Fruit fly (Drosophila melanogaster): Measurements from ENCODE around the gene TTLL4B.

The TTLL4B gene

dm6 chr2L:3858118-3858517 is 4.3 kb upstream of the TTLL4B start (continued):
- TF ChIP-seq OdsH (GFP tag; optimal IDR thresholded peaks at IDR 0.05) (peak; percentile 38), brk (GFP tag; optimal IDR thresholded peaks at IDR 0.05) (no peak)

DNA sequence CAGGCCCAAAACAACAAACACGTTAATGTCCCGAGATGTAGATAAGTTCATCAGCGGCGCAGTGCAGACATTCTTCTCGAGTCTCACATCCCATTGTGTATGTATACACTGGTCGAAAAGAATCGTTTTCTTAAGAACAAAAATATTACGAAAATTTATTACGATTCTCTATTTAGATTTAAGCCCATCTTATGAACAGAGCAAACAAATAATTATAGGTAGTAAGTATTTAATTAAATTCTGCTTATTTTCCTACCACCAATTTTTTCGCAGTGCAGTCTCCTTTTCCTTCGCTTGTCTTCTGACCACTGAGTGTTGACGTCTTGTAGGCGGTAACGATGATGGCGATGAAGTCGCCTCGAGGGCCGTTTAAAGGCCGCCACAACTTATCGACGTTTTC is 1.1 kb upstream of the TTLL4B start:
- no peak for TF ChIP-seq Hr83 (GFP tag; optimal IDR thresholded peaks at IDR 0.05; ENCODE audit: poor library complexity, severe bottlenecking)
- TF ChIP-seq Jra (GFP tag; optimal IDR thresholded peaks at IDR 0.05): no peak
- no peak for TF ChIP-seq CG32264 (GFP tag; optimal IDR thresholded peaks at IDR 0.05)
- peak in 1 of 2 experiments; percentile 63 for TF ChIP-seq foxo (GFP tag; optimal IDR thresholded peaks at IDR 0.05)
- TF ChIP-seq h (GFP tag; optimal IDR thresholded peaks at IDR 0.05): peak; percentile 62
- peak; percentile 72 for TF ChIP-seq ey (GFP tag; optimal IDR thresholded peaks at IDR 0.05)
- TF ChIP-seq Rel (GFP tag; optimal IDR thresholded peaks at IDR 0.05): no peak
- peak; percentile 27 for TF ChIP-seq Rel (tag; optimal IDR thresholded peaks at IDR 0.05)
- no peak for TF ChIP-seq tai (GFP tag; optimal IDR thresholded peaks at IDR 0.05)
- TF ChIP-seq woc (GFP tag; optimal IDR thresholded peaks at IDR 0.05): peak; percentile 31
- TF ChIP-seq Hnf4 (GFP tag; optimal IDR thresholded peaks at IDR 0.05): no peak
- no peak for TF ChIP-seq CrebA (GFP tag; optimal IDR thresholded peaks at IDR 0.05; ENCODE audit: borderline replicate concordance)
- peak; percentile 76 for TF ChIP-seq Sp1 (GFP tag; optimal IDR thresholded peaks at IDR 0.05)
- no peak for TF ChIP-seq dmrt93B (GFP tag; optimal IDR thresholded peaks at IDR 0.05)
- TF ChIP-seq OdsH (GFP tag; optimal IDR thresholded peaks at IDR 0.05): peak; percentile 82
- peak; percentile 80 for TF ChIP-seq br (GFP tag; optimal IDR thresholded peaks at IDR 0.05)
- no peak for TF ChIP-seq Myc (optimal IDR thresholded peaks at IDR 0.05)
- no peak for TF ChIP-seq sage (GFP tag; optimal IDR thresholded peaks at IDR 0.05)
- TF ChIP-seq Vsx2 (GFP tag; optimal IDR thresholded peaks at IDR 0.05; ENCODE audit: partially characterized antibody): no peak
- no peak for TF ChIP-seq Dif (GFP tag; optimal IDR thresholded peaks at IDR 0.05; ENCODE audit: partially characterized antibody)
- no peak for TF ChIP-seq Hr78 (GFP tag; optimal IDR thresholded peaks at IDR 0.05)
- TF ChIP-seq psq (GFP tag; optimal IDR thresholded peaks at IDR 0.05): peak; percentile 74
- TF ChIP-seq Dfd (GFP tag; optimal IDR thresholded peaks at IDR 0.05): no peak
- no peak for TF ChIP-seq GATAd (GFP tag; optimal IDR thresholded peaks at IDR 0.05)
- peak; percentile 38 for TF ChIP-seq sv (GFP tag; optimal IDR thresholded peaks at IDR 0.05)
- peak; percentile 62 for TF ChIP-seq HLH106 (tag; optimal IDR thresholded peaks at IDR 0.05)
- TF ChIP-seq fru (GFP tag; optimal IDR thresholded peaks at IDR 0.05): no peak

DNA sequence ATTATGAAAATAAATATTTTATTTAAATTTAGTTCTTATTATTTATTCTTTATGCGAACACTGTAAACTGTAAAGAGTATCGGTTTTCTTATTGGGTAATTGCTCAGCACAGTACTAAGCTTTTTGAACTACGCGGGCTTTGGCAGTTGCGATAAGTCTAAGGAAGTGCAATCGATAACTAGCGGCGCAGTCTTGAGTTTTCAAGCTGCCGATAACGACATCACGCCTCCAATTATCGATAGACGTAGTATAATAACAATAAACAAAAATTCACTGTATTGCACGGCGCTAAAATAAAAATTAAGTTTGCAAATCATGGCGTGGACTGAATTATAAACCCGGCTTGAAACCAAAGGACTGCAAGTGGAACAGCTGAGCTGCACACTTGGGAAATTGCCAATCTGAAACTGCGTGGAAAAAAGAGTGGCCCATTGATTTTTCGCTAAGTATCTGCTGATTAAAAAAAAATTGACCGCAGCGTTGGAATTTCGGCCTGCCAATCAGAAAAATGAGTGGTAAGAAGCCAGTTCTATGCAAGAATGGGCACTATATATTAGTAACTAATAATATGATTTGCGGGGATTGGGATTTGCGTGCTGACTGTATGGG is 5.1 kb downstream of the TTLL4B start, which contains the start of gene Cep97:
Cep97 (plus strand) TSS at position 224 of the 609 bp plus-strand sequence.
- TF ChIP-seq h (GFP tag; optimal IDR thresholded peaks at IDR 0.05) (no peak), fru (GFP tag; optimal IDR thresholded peaks at IDR 0.05) (no peak), pan (optimal IDR thresholded peaks at IDR 0.05) (no peak), Hr83 (GFP tag; optimal IDR thresholded peaks at IDR 0.05; ENCODE audit: poor library complexity, severe bottlenecking) (no peak), Abd-B (GFP tag; optimal IDR thresholded peaks at IDR 0.05) (no peak), psq (GFP tag; optimal IDR thresholded peaks at IDR 0.05) (no peak)

dm6 chr2L:3872283-3872682 is 9.8 kb downstream of the TTLL4B start, which contains the start of gene CG31957:
Gene CG31957, minus strand, starts transcription at chr2L:3872458.
- TF ChIP-seq CG9705 (GFP tag; optimal IDR thresholded peaks at IDR 0.05): no peak
- TF ChIP-seq GATAd (GFP tag; optimal IDR thresholded peaks at IDR 0.05): no peak
- no peak for TF ChIP-seq woc (GFP tag; optimal IDR thresholded peaks at IDR 0.05)
- no peak for TF ChIP-seq brk (GFP tag; optimal IDR thresholded peaks at IDR 0.05)
- TF ChIP-seq N (GFP tag; optimal IDR thresholded peaks at IDR 0.05): no peak
- no peak for TF ChIP-seq dmrt93B (GFP tag; optimal IDR thresholded peaks at IDR 0.05)
- peak; percentile 36 for TF ChIP-seq psq (GFP tag; optimal IDR thresholded peaks at IDR 0.05)
- TF ChIP-seq jim (GFP tag; optimal IDR thresholded peaks at IDR 0.05): no peak
- peak; percentile 73 for TF ChIP-seq dsf (GFP tag; optimal IDR thresholded peaks at IDR 0.05; ENCODE audit: borderline replicate concordance)
- TF ChIP-seq rgr (GFP tag; optimal IDR thresholded peaks at IDR 0.05): peak; percentile 74
- TF ChIP-seq fru (GFP tag; optimal IDR thresholded peaks at IDR 0.05): no peak
- peak; percentile 36 for TF ChIP-seq Myc (optimal IDR thresholded peaks at IDR 0.05)
- no peak for TF ChIP-seq HLH106 (tag; optimal IDR thresholded peaks at IDR 0.05)
- peak; percentile 65 for TF ChIP-seq OdsH (GFP tag; optimal IDR thresholded peaks at IDR 0.05)
- TF ChIP-seq pan (optimal IDR thresholded peaks at IDR 0.05): no peak
- peak; percentile 53 for TF ChIP-seq ey (GFP tag; optimal IDR thresholded peaks at IDR 0.05)
- TF ChIP-seq dl (GFP tag; optimal IDR thresholded peaks at IDR 0.05; ENCODE audit: insufficient read depth in 1 of 2, partially characterized antibody in 2 of 2): no peak
- TF ChIP-seq Dif (GFP tag; optimal IDR thresholded peaks at IDR 0.05; ENCODE audit: partially characterized antibody): no peak
- no peak for TF ChIP-seq Jra (GFP tag; optimal IDR thresholded peaks at IDR 0.05)
- TF ChIP-seq br (GFP tag; optimal IDR thresholded peaks at IDR 0.05): peak; percentile 47
- TF ChIP-seq Hr83 (GFP tag; optimal IDR thresholded peaks at IDR 0.05; ENCODE audit: poor library complexity, severe bottlenecking): peak; percentile 74
- no peak for TF ChIP-seq Rel (GFP tag; optimal IDR thresholded peaks at IDR 0.05)
- no peak for TF ChIP-seq Rel (tag; optimal IDR thresholded peaks at IDR 0.05)
- peak; percentile 52 for TF ChIP-seq sv (GFP tag; optimal IDR thresholded peaks at IDR 0.05)
- TF ChIP-seq CrebA (GFP tag; optimal IDR thresholded peaks at IDR 0.05; ENCODE audit: borderline replicate concordance): no peak
- TF ChIP-seq foxo (GFP tag; optimal IDR thresholded peaks at IDR 0.05): peak; percentile 19 to 57

Measured in whole organism, wandering third instar larva.